Fruit fly (Drosophila melanogaster) whole organism, embryonic: Measurements from ENCODE around the gene CG1824.

Experiments used
- ATbp ChIP-seq: fragments of 200-800 bp; sonication (Bioruptor generic); optimal IDR thresholded peaks from 2 replicates; lab custom pipeline; 2017; ENCODE audit warnings: missing biosample characterization, mild to moderate bottlenecking, missing genetic modification characterization, missing genetic modification reagents
- Antp ChIP-seq: fragments of 200-800 bp; sonication (Bioruptor generic); optimal IDR thresholded peaks from 3 replicates; lab custom pipeline; 2016; ENCODE audit warnings: missing biosample characterization, missing genetic modification characterization
- BtbVII ChIP-seq: fragments of 200-800 bp; sonication (Bioruptor generic); optimal IDR thresholded peaks from 3 replicates; lab custom pipeline; 2017; ENCODE audit warnings: missing biosample characterization, mild to moderate bottlenecking, missing genetic modification characterization
- CG11504 ChIP-seq: fragments of 200-800 bp; sonication (Bioruptor generic); optimal IDR thresholded peaks from 3 replicates; lab custom pipeline; 2019; ENCODE audit warnings: missing biosample characterization, mild to moderate bottlenecking, missing genetic modification characterization, moderate library complexity
- CG12769 ChIP-seq: fragments of 200-800 bp; sonication (Bioruptor generic); optimal IDR thresholded peaks from 2 replicates; lab custom pipeline; 2019; ENCODE audit warnings: missing biosample characterization, mild to moderate bottlenecking, missing genetic modification characterization, moderate library complexity
- CG13894 ChIP-seq: fragments of 200-800 bp; sonication (Bioruptor generic); optimal IDR thresholded peaks from 3 replicates; lab custom pipeline; 2018; ENCODE audit warnings: missing biosample characterization, mild to moderate bottlenecking, missing genetic modification characterization, moderate library complexity
- CG15514 ChIP-seq: fragments of 200-800 bp; sonication (Bioruptor generic); optimal IDR thresholded peaks from 3 replicates; lab custom pipeline; 2017; ENCODE audit warnings: missing biosample characterization, missing genetic modification characterization, mild to moderate bottlenecking, moderate library complexity, missing genetic modification reagents
- CG17328 ChIP-seq: fragments of 200-800 bp; sonication (Bioruptor generic); IDR thresholded peaks from 2 replicates; pipeline ENCODE4 v1.3.6; 2022; ENCODE audit warnings: missing biosample characterization, missing genetic modification characterization
- CG1832 ChIP-seq: fragments of 200-800 bp; sonication (Bioruptor generic); optimal IDR thresholded peaks from 2 replicates; lab custom pipeline; 2017; ENCODE audit warnings: missing biosample characterization, mild to moderate bottlenecking, missing genetic modification characterization, inconsistent platforms
- CG2120 ChIP-seq: fragments of 200-800 bp; sonication (Bioruptor generic); optimal IDR thresholded peaks from 3 replicates; lab custom pipeline; 2016; ENCODE audit warnings: missing biosample characterization, missing genetic modification characterization
- CG30403 ChIP-seq: fragments of 200-800 bp; sonication (Bioruptor generic); optimal IDR thresholded peaks from 3 replicates; lab custom pipeline; 2016; ENCODE audit warnings: missing biosample characterization, missing genetic modification characterization
- CG4282 ChIP-seq: fragments of 200-800 bp; sonication (Bioruptor generic); optimal IDR thresholded peaks from 2 replicates; lab custom pipeline; 2016; ENCODE audit warnings: missing biosample characterization, missing genetic modification characterization
- CG7271 ChIP-seq: fragments of 200-800 bp; sonication (Bioruptor generic); optimal IDR thresholded peaks from 2 replicates; lab custom pipeline; 2018; ENCODE audit warnings: missing biosample characterization, mild to moderate bottlenecking, missing genetic modification characterization, moderate library complexity
- CG9437 ChIP-seq: fragments of 200-800 bp; sonication (Bioruptor generic); optimal IDR thresholded peaks from 2 replicates; lab custom pipeline; 2018; ENCODE audit warnings: missing biosample characterization, mild to moderate bottlenecking, missing genetic modification characterization
- CG9609 ChIP-seq: fragments of 200-800 bp; sonication (Bioruptor generic); optimal IDR thresholded peaks from 3 replicates; lab custom pipeline; 2016; ENCODE audit warnings: missing biosample characterization, missing genetic modification characterization
- Dad ChIP-seq: fragments of 200-800 bp; sonication (Bioruptor generic); optimal IDR thresholded peaks from 3 replicates; lab custom pipeline; 2016; ENCODE audit warnings: missing biosample characterization, missing genetic modification characterization
- E2f2 ChIP-seq: fragments of 200-800 bp; sonication (Bioruptor generic); IDR thresholded peaks from 2 replicates; pipeline ENCODE4 v1.3.6; 2022; ENCODE audit warnings: missing biosample characterization, missing genetic modification characterization
- ERR ChIP-seq: fragments of 200-800 bp; sonication (Bioruptor generic); optimal IDR thresholded peaks from 2 replicates; lab custom pipeline; 2016; ENCODE audit warnings: missing biosample characterization, missing genetic modification characterization
- Eip74EF ChIP-seq, 2 experiments: fragments of 200-800 bp in 1 of 2; fragments of >200 bp in 1 of 2; sonication (Bioruptor generic) in 1 of 2; optimal IDR thresholded peaks; 2 replicates each; lab custom pipeline; 2017 to 2019; ENCODE audit warnings: missing biosample characterization in 2 of 2, missing genetic modification characterization in 2 of 2, mild to moderate bottlenecking in 1 of 2, moderate library complexity in 1 of 2
- Ets65A ChIP-seq: fragments of 200-800 bp; sonication (Bioruptor generic); peaks from one replicate; lab custom pipeline; 2016; ENCODE audit warnings: missing biosample characterization, missing genetic modification characterization
- HLH54F ChIP-seq: fragments of 200-800 bp; sonication (Bioruptor generic); optimal IDR thresholded peaks from 3 replicates; lab custom pipeline; 2016; ENCODE audit warnings: missing biosample characterization, missing genetic modification characterization
- Hr3 ChIP-seq: fragments of 200-800 bp; sonication (Bioruptor generic); optimal IDR thresholded peaks from 3 replicates; lab custom pipeline; 2016; ENCODE audit warnings: missing biosample characterization, missing genetic modification characterization
- Lim3 ChIP-seq: fragments of 200-800 bp; sonication (Bioruptor generic); IDR thresholded peaks from 2 replicates; pipeline ENCODE4 v1.3.6; 2022; ENCODE audit warnings: missing biosample characterization, missing genetic modification characterization
- NfI ChIP-seq: fragments of 200-800 bp; sonication (Bioruptor generic); optimal IDR thresholded peaks from 3 replicates; lab custom pipeline; 2018; ENCODE audit warnings: missing biosample characterization, mild to moderate bottlenecking, missing genetic modification characterization, moderate library complexity
- Side ChIP-seq: fragments of 200-800 bp; sonication (Bioruptor generic); optimal IDR thresholded peaks from 2 replicates; lab custom pipeline; 2016; ENCODE audit warnings: missing biosample characterization, missing genetic modification characterization
- Six4 ChIP-seq: fragments of 200-800 bp; sonication (Bioruptor generic); optimal IDR thresholded peaks from 2 replicates; lab custom pipeline; 2016; ENCODE audit warnings: missing biosample characterization, missing genetic modification characterization
- Taf1 ChIP-seq: fragments of 200-800 bp; sonication (Bioruptor generic); IDR thresholded peaks from 2 replicates; pipeline ENCODE4 v1.3.6; 2022; ENCODE audit warnings: missing biosample characterization, missing genetic modification characterization
- abd-A ChIP-seq: fragments of 200-800 bp; sonication (Bioruptor generic); optimal IDR thresholded peaks from 3 replicates; lab custom pipeline; 2019; ENCODE audit warnings: missing biosample characterization, mild to moderate bottlenecking, missing genetic modification characterization, moderate library complexity
- caup ChIP-seq: fragments of 200-800 bp; sonication (Bioruptor generic); optimal IDR thresholded peaks from 3 replicates; lab custom pipeline; 2017; ENCODE audit warnings: missing biosample characterization, mild to moderate bottlenecking, missing genetic modification characterization, moderate library complexity; ENCODE audit not compliant: severe bottlenecking
- chif ChIP-seq, 2 experiments: fragments of 200-800 bp; sonication (Bioruptor generic); optimal IDR thresholded peaks; 3 replicates each; lab custom pipeline; 2016; ENCODE audit warnings: missing biosample characterization in 2 of 2, missing genetic modification characterization in 2 of 2
- ci ChIP-seq: fragments of 200-800 bp; sonication (Bioruptor generic); IDR thresholded peaks from 3 replicates; pipeline ENCODE4 v1.3.6; 2022; ENCODE audit warnings: missing biosample characterization, missing genetic modification characterization
- da ChIP-seq: fragments of 200-800 bp; sonication (Bioruptor generic); optimal IDR thresholded peaks from 2 replicates; lab custom pipeline; 2016; ENCODE audit warnings: missing biosample characterization, missing genetic modification characterization
- dm ChIP-seq: fragments of 200-800 bp; sonication (Bioruptor generic); optimal IDR thresholded peaks from 3 replicates; lab custom pipeline; 2016; ENCODE audit warnings: missing biosample characterization, missing genetic modification characterization
- ems ChIP-seq: fragments of 200-800 bp; sonication (Bioruptor generic); optimal IDR thresholded peaks from 3 replicates; lab custom pipeline; 2016; ENCODE audit warnings: missing biosample characterization, missing genetic modification characterization
- her ChIP-seq: fragments of 200-800 bp; sonication (Bioruptor generic); optimal IDR thresholded peaks from 2 replicates; lab custom pipeline; 2016; ENCODE audit warnings: missing biosample characterization, missing genetic modification characterization
- pho ChIP-seq: fragments of 200-800 bp; sonication (Bioruptor generic); optimal IDR thresholded peaks from 2 replicates; lab custom pipeline; 2016; ENCODE audit warnings: missing biosample characterization, missing genetic modification characterization
- prd ChIP-seq, 3 experiments: fragments of >200 bp in 2 of 3; fragments of 200-800 bp in 1 of 3; sonication (Bioruptor generic) in 1 of 3; optimal IDR thresholded peaks in 2 of 3; IDR thresholded peaks in 1 of 3; 2 replicates in 2 of 3; 3 replicates in 1 of 3; pipeline versions ENCODE4 v1.3.6 to Lab custom; 2017 to 2022; ENCODE audit warnings: missing biosample characterization in 1 of 3, missing genetic modification characterization in 1 of 3
- pum ChIP-seq: fragments of 200-800 bp; sonication (Bioruptor generic); optimal IDR thresholded peaks from 2 replicates; lab custom pipeline; 2016; ENCODE audit warnings: missing biosample characterization, missing genetic modification characterization
- pzg ChIP-seq: fragments of 200-800 bp; sonication (Bioruptor generic); optimal IDR thresholded peaks from 3 replicates; lab custom pipeline; 2018; ENCODE audit warnings: missing biosample characterization, mild to moderate bottlenecking, missing genetic modification characterization, moderate library complexity
- sc ChIP-seq, 3 experiments: fragments of >200 bp in 2 of 3; fragments of 200-800 bp in 1 of 3; sonication (Bioruptor generic) in 1 of 3; optimal IDR thresholded peaks; 2 replicates in 2 of 3; 3 replicates in 1 of 3; lab custom pipeline; 2017; ENCODE audit warnings: mild to moderate bottlenecking in 1 of 3, missing biosample characterization in 1 of 3, missing genetic modification characterization in 1 of 3, missing genetic modification reagents in 1 of 3
- sens ChIP-seq: fragments of 200-800 bp; sonication (Bioruptor generic); peaks from one replicate; lab custom pipeline; 2016; ENCODE audit warnings: missing biosample characterization, missing genetic modification characterization
- seq ChIP-seq: fragments of 200-800 bp; sonication (Bioruptor generic); IDR thresholded peaks from 2 replicates; pipeline ENCODE4 v1.3.6; 2022; ENCODE audit warnings: missing biosample characterization, missing genetic modification characterization
- sima ChIP-seq: fragments of 200-800 bp; sonication (Bioruptor generic); optimal IDR thresholded peaks from 2 replicates; lab custom pipeline; 2016; ENCODE audit warnings: missing biosample characterization, missing genetic modification characterization
- sr ChIP-seq: fragments of 200-800 bp; sonication (Bioruptor generic); IDR thresholded peaks from 3 replicates; pipeline ENCODE4 v1.3.6; 2022; ENCODE audit warnings: missing biosample characterization, missing genetic modification characterization
- stwl ChIP-seq: fragments of 200-800 bp; sonication (Bioruptor generic); optimal IDR thresholded peaks from 3 replicates; lab custom pipeline; 2018; ENCODE audit warnings: missing biosample characterization, mild to moderate bottlenecking, missing genetic modification characterization, moderate library complexity
- toy ChIP-seq: fragments of 200-800 bp; sonication (Bioruptor generic); IDR thresholded peaks from 2 replicates; pipeline ENCODE4 v1.3.6; 2022; ENCODE audit warnings: missing biosample characterization, missing genetic modification characterization
- unc-4 ChIP-seq: fragments of 200-800 bp; sonication (Bioruptor generic); IDR thresholded peaks from 2 replicates; pipeline ENCODE4 v1.3.6; 2022; ENCODE audit warnings: missing biosample characterization, missing genetic modification characterization; ENCODE audit not compliant: partially characterized antibody
- unpg ChIP-seq: fragments of 200-800 bp; sonication (Bioruptor generic); optimal IDR thresholded peaks from 3 replicates; lab custom pipeline; 2018; ENCODE audit warnings: missing biosample characterization, mild to moderate bottlenecking, missing genetic modification characterization, moderate library complexity
- vfl ChIP-seq: fragments of 200-800 bp; sonication (Bioruptor generic); optimal IDR thresholded peaks from 2 replicates; lab custom pipeline; 2016; ENCODE audit warnings: missing biosample characterization, missing genetic modification characterization

Gene CG1824

DNA sequence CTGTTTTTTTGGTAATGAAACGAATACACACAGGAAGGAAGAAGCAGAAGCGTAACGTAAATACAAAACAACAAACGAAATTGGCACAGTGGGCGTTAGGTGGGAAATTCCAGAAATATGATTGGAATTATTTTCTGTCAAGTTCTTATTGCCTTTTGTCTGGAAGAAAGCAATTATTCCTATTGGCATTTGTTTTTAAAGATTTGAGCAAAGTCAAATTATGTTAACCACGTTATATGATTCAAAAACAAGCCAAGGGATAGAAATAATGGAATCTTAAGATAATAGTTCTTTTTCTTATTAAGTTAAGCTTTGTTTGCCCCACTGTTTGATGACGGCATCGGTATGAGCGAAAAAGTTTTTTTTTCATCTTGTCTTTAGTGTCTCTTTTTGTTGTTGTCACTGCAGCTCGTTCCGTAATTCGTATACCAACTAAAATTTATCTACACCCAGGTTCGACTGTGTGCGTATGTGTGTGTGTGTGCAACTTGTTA, 15.9 kb downstream of the CG1824 start:
- peak; percentile 96 for TF ChIP-seq unpg (GFP tag; lab: Kevin White, UChicago)
- TF ChIP-seq ERR (GFP tag; lab: Kevin White, UChicago), result peak; percentile 28
- TF ChIP-seq HLH54F (GFP tag; lab: Kevin White, UChicago), result peak; percentile 95
- peak; percentile 5 for TF ChIP-seq pzg (GFP tag; lab: Kevin White, UChicago)
- peak; percentile 89 for TF ChIP-seq ci (GFP tag; lab: Robert Waterston, UW)
- peak; percentile 77 for TF ChIP-seq E2f2 (GFP tag; lab: Robert Waterston, UW)
- no peak for TF ChIP-seq sc (optimal IDR thresholded peaks at IDR 0.05; lab: Kevin White, UChicago)
- peak; percentile 85 for TF ChIP-seq sc (GFP tag; optimal IDR thresholded peaks at IDR 0.05; lab: Kevin White, UChicago)
- peak; percentile 70 for TF ChIP-seq toy (GFP tag; lab: Robert Waterston, UW)
- TF ChIP-seq CG15514 (GFP tag; lab: Kevin White, UChicago), result peak; percentile 88
- peak; percentile 98 for TF ChIP-seq CG2120 (GFP tag; lab: Kevin White, UChicago)
- TF ChIP-seq ems, result peak; percentile 96
- peak; percentile 94 for TF ChIP-seq vfl (GFP tag; lab: Kevin White, UChicago)
- no peak for TF ChIP-seq stwl (tag; lab: Kevin White, UChicago)
- TF ChIP-seq CG1832 (GFP tag; lab: Kevin White, UChicago), result no peak
- peak; percentile 91 for TF ChIP-seq da (GFP tag; lab: Kevin White, UChicago)
- peak; percentile 93 for TF ChIP-seq her (GFP tag; lab: Kevin White, UChicago)
- peak; percentile 94 to 95 for TF ChIP-seq chif (GFP tag; optimal IDR thresholded peaks at IDR 0.05; lab: Kevin White, UChicago)
- peak; percentile 95 for TF ChIP-seq CG13894 (tag; lab: Kevin White, UChicago)
- peak in 1 of 2 experiments; percentile 94 for TF ChIP-seq Eip74EF (GFP tag; optimal IDR thresholded peaks at IDR 0.05; lab: Kevin White, UChicago)
- peak; percentile 86 for TF ChIP-seq Six4 (GFP tag; lab: Kevin White, UChicago)
- peak; percentile 93 for TF ChIP-seq CG4282 (GFP tag; lab: Kevin White, UChicago)
- TF ChIP-seq ATbp (GFP tag; lab: Kevin White, UChicago), result peak; percentile 95
- TF ChIP-seq CG11504 (tag; lab: Kevin White, UChicago), result peak; percentile 97
- TF ChIP-seq Dad (GFP tag; lab: Kevin White, UChicago), result peak; percentile 93
- TF ChIP-seq abd-A (tag; lab: Kevin White, UChicago), result peak; percentile 80
- peak; percentile 94 for TF ChIP-seq Side (GFP tag; lab: Kevin White, UChicago)
- TF ChIP-seq sens (GFP tag; lab: Kevin White, UChicago), result peak; percentile 88
- TF ChIP-seq caup (GFP tag; lab: Kevin White, UChicago), result peak; percentile 96
- TF ChIP-seq seq (GFP tag; lab: Robert Waterston, UW), result peak; percentile 96
- peak; percentile 87 for TF ChIP-seq dm (GFP tag; lab: Kevin White, UChicago)
- peak; percentile 86 for TF ChIP-seq sima (GFP tag; lab: Kevin White, UChicago)
- TF ChIP-seq Lim3, result peak; percentile 71; the same call in 1 of the 2 replicates
- no peak for TF ChIP-seq unc-4 (GFP tag; lab: Robert Waterston, UW)
- peak; percentile 95 for TF ChIP-seq CG9609
- peak; percentile 97 for TF ChIP-seq pho (GFP tag; lab: Kevin White, UChicago)
- peak; percentile 68; the same call in 1 of the 3 replicates for TF ChIP-seq sr (GFP tag; lab: Robert Waterston, UW)
- peak; percentile 97 for TF ChIP-seq NfI (GFP tag; lab: Kevin White, UChicago)
- TF ChIP-seq Antp, result peak; percentile 95
- peak; percentile 98 for TF ChIP-seq BtbVII (GFP tag; lab: Kevin White, UChicago)
- peak; percentile 41 for TF ChIP-seq CG7271 (tag; lab: Kevin White, UChicago)
- TF ChIP-seq prd (optimal IDR thresholded peaks at IDR 0.05; lab: Kevin White, UChicago), result no peak
- TF ChIP-seq prd (GFP tag; IDR thresholded peaks at IDR 0.05; lab: Robert Waterston, UW), result peak; percentile 93
- TF ChIP-seq Taf1, result peak; percentile 88
- TF ChIP-seq Hr3 (GFP tag; lab: Kevin White, UChicago), result peak; percentile 92
- TF ChIP-seq CG30403 (GFP tag; lab: Kevin White, UChicago), result peak; percentile 96
- peak; percentile 99 for TF ChIP-seq Ets65A (GFP tag; lab: Kevin White, UChicago)
- peak; percentile 87 for TF ChIP-seq CG17328
- TF ChIP-seq pum (GFP tag; lab: Kevin White, UChicago), result peak; percentile 93
- TF ChIP-seq CG9437 (GFP tag; lab: Kevin White, UChicago), result peak; percentile 93
- TF ChIP-seq CG12769 (tag; lab: Kevin White, UChicago), result peak; percentile 91
